Fruit fly (Drosophila melanogaster): Measurements from ENCODE around the gene Cog4.

- TF ChIP-seq CG8159 (tag; optimal IDR thresholded peaks at IDR 0.05), result no peak
- no peak for TF ChIP-seq fd96Ca (GFP tag; IDR thresholded peaks at IDR 0.05)
- TF ChIP-seq CG34367 (tag; optimal IDR thresholded peaks at IDR 0.05), result no peak
- no peak for TF ChIP-seq CG32121 (GFP tag; IDR thresholded peaks at IDR 0.05)
- TF ChIP-seq CG17806 (tag; optimal IDR thresholded peaks at IDR 0.05), result no peak
These were observed 27.2 kb upstream of the Cog4 start for dm6 chr2L:10515553-10516174.
